Fruit fly (Drosophila melanogaster) whole organism, embryonic: ENCODE data around the gene Twdlalpha.
A peak's percentile ranks its signal among the peaks of the same experiment; 100 is the strongest.

Experiments used
- Ada2b ChIP-seq: fragments of 200-800 bp; sonication (Bioruptor generic); IDR thresholded peaks from 2 replicates; pipeline ENCODE4 v1.3.6; 2022; ENCODE audit warnings: missing biosample characterization, missing genetic modification characterization
- Awh ChIP-seq: fragments of 200-800 bp; sonication (Bioruptor generic); IDR thresholded peaks from 2 replicates; pipeline ENCODE4, ENCODE4 v1.3.6; 2022; ENCODE audit warnings: missing biosample characterization, missing genetic modification characterization
- CG11504 ChIP-seq: fragments of 200-800 bp; sonication (Bioruptor generic); optimal IDR thresholded peaks from 3 replicates; lab custom pipeline; 2019; ENCODE audit warnings: missing biosample characterization, mild to moderate bottlenecking, missing genetic modification characterization, moderate library complexity
- CG12071 ChIP-seq: fragments of 200-800 bp; sonication (Bioruptor generic); optimal IDR thresholded peaks from 3 replicates; lab custom pipeline; 2018; ENCODE audit warnings: missing biosample characterization, mild to moderate bottlenecking, missing genetic modification characterization
- CG12391 ChIP-seq: fragments of 200-800 bp; sonication (Bioruptor generic); optimal IDR thresholded peaks from 3 replicates; lab custom pipeline; 2018; ENCODE audit warnings: missing biosample characterization, mild to moderate bottlenecking, missing genetic modification characterization, moderate library complexity
- CG14014 ChIP-seq: fragments of 200-800 bp; sonication (Bioruptor generic); IDR thresholded peaks from 2 replicates; pipeline ENCODE4 v1.3.6; 2022; ENCODE audit warnings: missing biosample characterization, missing genetic modification characterization
- CG17186 ChIP-seq: fragments of 200-800 bp; sonication (Bioruptor generic); optimal IDR thresholded peaks from 3 replicates; lab custom pipeline; 2017; ENCODE audit warnings: missing biosample characterization, missing genetic modification reagents, missing genetic modification characterization
- CG17829 ChIP-seq: fragments of 200-800 bp; optimal IDR thresholded peaks from 2 replicates; lab custom pipeline; 2019; ENCODE audit warnings: missing biosample characterization, mild to moderate bottlenecking, missing genetic modification characterization, moderate library complexity
- CG18262 ChIP-seq: fragments of 200-800 bp; optimal IDR thresholded peaks from 3 replicates; lab custom pipeline; 2019; ENCODE audit warnings: missing biosample characterization, mild to moderate bottlenecking, missing genetic modification characterization, moderate library complexity
- CG2202 ChIP-seq: fragments of 200-800 bp; sonication (Bioruptor generic); optimal IDR thresholded peaks from 2 replicates; lab custom pipeline; 2018; ENCODE audit warnings: missing biosample characterization, mild to moderate bottlenecking, missing genetic modification characterization
- CG2712 ChIP-seq: fragments of 200-800 bp; optimal IDR thresholded peaks from 3 replicates; lab custom pipeline; 2019; ENCODE audit warnings: missing biosample characterization, mild to moderate bottlenecking, missing genetic modification characterization, moderate library complexity
- CG31224 ChIP-seq: fragments of 200-800 bp; sonication (Bioruptor generic); IDR thresholded peaks from 2 replicates; pipeline ENCODE4 v1.3.6; 2022; ENCODE audit warnings: missing biosample characterization, missing genetic modification characterization
- CG31441 ChIP-seq: fragments of 200-800 bp; sonication (Bioruptor generic); IDR thresholded peaks from 2 replicates; pipeline ENCODE4 v1.3.6; 2022; ENCODE audit warnings: missing biosample characterization, missing genetic modification characterization
- CG34224 ChIP-seq: fragments of 200-800 bp; sonication (Bioruptor generic); IDR thresholded peaks from 3 replicates; pipeline ENCODE4 v1.3.6; 2022; ENCODE audit warnings: missing biosample characterization, missing genetic modification characterization; ENCODE audit not compliant: partially characterized antibody
- CG4404 ChIP-seq: fragments of 200-800 bp; sonication (Bioruptor generic); IDR thresholded peaks from 2 replicates; pipeline ENCODE4 v1.3.6; 2022; ENCODE audit warnings: missing biosample characterization, missing genetic modification characterization
- CG6175 ChIP-seq: fragments of 200-800 bp; sonication (Bioruptor generic); IDR thresholded peaks from 3 replicates; pipeline ENCODE4 v1.3.6; 2022; ENCODE audit warnings: missing biosample characterization, missing genetic modification characterization
- CG7271 ChIP-seq: fragments of 200-800 bp; sonication (Bioruptor generic); optimal IDR thresholded peaks from 2 replicates; lab custom pipeline; 2018; ENCODE audit warnings: missing biosample characterization, mild to moderate bottlenecking, missing genetic modification characterization, moderate library complexity
- CG7839 ChIP-seq: fragments of 200-800 bp; sonication (Bioruptor generic); optimal IDR thresholded peaks from 3 replicates; lab custom pipeline; 2018; ENCODE audit warnings: missing biosample characterization, mild to moderate bottlenecking, missing genetic modification characterization, moderate library complexity
- CG8089 ChIP-seq: fragments of 200-800 bp; sonication (Bioruptor generic); optimal IDR thresholded peaks from 3 replicates; lab custom pipeline; 2016; ENCODE audit warnings: missing biosample characterization, missing genetic modification characterization
- CG9437 ChIP-seq: fragments of 200-800 bp; sonication (Bioruptor generic); optimal IDR thresholded peaks from 2 replicates; lab custom pipeline; 2018; ENCODE audit warnings: missing biosample characterization, mild to moderate bottlenecking, missing genetic modification characterization
- D19A ChIP-seq: fragments of 200-800 bp; optimal IDR thresholded peaks from 3 replicates; lab custom pipeline; 2019; ENCODE audit warnings: missing biosample characterization, mild to moderate bottlenecking, missing genetic modification characterization, moderate library complexity
- Dll ChIP-seq: fragments of 200-800 bp; sonication (Bioruptor generic); IDR thresholded peaks from 4 replicates; pipeline ENCODE4 v1.3.6; 2022; ENCODE audit warnings: missing biosample characterization, missing genetic modification characterization; ENCODE audit not compliant: partially characterized antibody
- Drgx ChIP-seq: fragments of 200-800 bp; sonication (Bioruptor generic); IDR thresholded peaks from 2 replicates; pipeline ENCODE4 v1.3.6; 2022; ENCODE audit warnings: missing biosample characterization, missing genetic modification characterization
- Ets65A ChIP-seq: fragments of 200-800 bp; sonication (Bioruptor generic); peaks from one replicate; lab custom pipeline; 2016; ENCODE audit warnings: missing biosample characterization, missing genetic modification characterization
- Med ChIP-seq: fragments of 200-800 bp; sonication (Bioruptor generic); peaks from one replicate; lab custom pipeline; 2016; ENCODE audit warnings: missing biosample characterization, missing genetic modification characterization, mild to moderate bottlenecking, inconsistent platforms, moderate library complexity
- NFAT ChIP-seq: fragments of 200-800 bp; sonication (Bioruptor generic); IDR thresholded peaks from 2 replicates; pipeline ENCODE4 v1.3.6; 2022; ENCODE audit warnings: missing biosample characterization, missing genetic modification characterization
- PHDP ChIP-seq: fragments of 200-800 bp; sonication (Bioruptor generic); optimal IDR thresholded peaks from 3 replicates; lab custom pipeline; 2018; ENCODE audit warnings: missing biosample characterization, mild to moderate bottlenecking, missing genetic modification characterization, moderate library complexity
- Ptx1 ChIP-seq: fragments of 200-800 bp; sonication (Bioruptor generic); IDR thresholded peaks from 2 replicates; pipeline ENCODE4 v1.3.6; 2022; ENCODE audit warnings: missing biosample characterization, missing genetic modification characterization
- Vsx1 ChIP-seq: fragments of 200-800 bp; sonication (Bioruptor generic); optimal IDR thresholded peaks from 2 replicates; lab custom pipeline; 2017; ENCODE audit warnings: missing biosample characterization, mild to moderate bottlenecking, missing genetic modification characterization, missing genetic modification reagents
- ase ChIP-seq: fragments of 200-800 bp; sonication (Bioruptor generic); IDR thresholded peaks from 3 replicates; pipeline ENCODE4 v1.3.6; 2022; ENCODE audit warnings: missing biosample characterization, missing genetic modification characterization
- ato ChIP-seq: fragments of 200-800 bp; sonication (Bioruptor generic); IDR thresholded peaks from 2 replicates; pipeline ENCODE4 v1.3.6; 2022; ENCODE audit warnings: missing biosample characterization, missing genetic modification characterization; ENCODE audit not compliant: partially characterized antibody
- chn ChIP-seq: fragments of 200-800 bp; sonication (Bioruptor generic); optimal IDR thresholded peaks from 2 replicates; lab custom pipeline; 2016; ENCODE audit warnings: missing biosample characterization, missing genetic modification characterization
- corto ChIP-seq: fragments of 200-800 bp; sonication (Bioruptor generic); optimal IDR thresholded peaks from 2 replicates; lab custom pipeline; 2016; ENCODE audit warnings: missing biosample characterization, mild to moderate bottlenecking, missing genetic modification characterization, moderate library complexity
- dmrt99B ChIP-seq: fragments of 200-800 bp; sonication (Bioruptor generic); optimal IDR thresholded peaks from 2 replicates; lab custom pipeline; 2018; ENCODE audit warnings: missing biosample characterization, mild to moderate bottlenecking, missing genetic modification characterization, moderate library complexity
- dysf ChIP-seq: fragments of 200-800 bp; sonication (Bioruptor generic); IDR thresholded peaks from 3 replicates; pipeline ENCODE4 v1.3.6; 2022; ENCODE audit warnings: missing biosample characterization, missing genetic modification characterization
- fru ChIP-seq: fragments of >200 bp; optimal IDR thresholded peaks from 2 replicates; lab custom pipeline; 2017
- gem ChIP-seq: fragments of 200-800 bp; sonication (Bioruptor generic); optimal IDR thresholded peaks from 2 replicates; lab custom pipeline; 2019; ENCODE audit warnings: missing biosample characterization, mild to moderate bottlenecking, missing genetic modification characterization, moderate library complexity
- grau ChIP-seq: fragments of 200-800 bp; optimal IDR thresholded peaks from 3 replicates; lab custom pipeline; 2019; ENCODE audit warnings: missing biosample characterization, mild to moderate bottlenecking, missing genetic modification characterization, moderate library complexity
- jigr1 ChIP-seq: fragments of 200-800 bp; sonication (Bioruptor generic); IDR thresholded peaks from 3 replicates; pipeline ENCODE4 v1.3.6; 2022; ENCODE audit warnings: missing biosample characterization, missing genetic modification characterization
- jing ChIP-seq: fragments of 200-800 bp; sonication (Bioruptor generic); optimal IDR thresholded peaks from 2 replicates; lab custom pipeline; 2018; ENCODE audit warnings: missing biosample characterization, mild to moderate bottlenecking, missing genetic modification characterization
- lbe ChIP-seq: fragments of 200-800 bp; sonication (Bioruptor generic); optimal IDR thresholded peaks from 2 replicates; lab custom pipeline; 2016; ENCODE audit warnings: missing biosample characterization, mild to moderate bottlenecking, missing genetic modification characterization
- mam ChIP-seq: fragments of 200-800 bp; sonication (Bioruptor generic); optimal IDR thresholded peaks from 3 replicates; lab custom pipeline; 2016; ENCODE audit warnings: missing biosample characterization, missing genetic modification characterization
- pros ChIP-seq: fragments of 200-800 bp; sonication (Bioruptor generic); optimal IDR thresholded peaks from 3 replicates; lab custom pipeline; 2019; ENCODE audit warnings: missing biosample characterization, mild to moderate bottlenecking, missing genetic modification characterization, moderate library complexity
- pzg ChIP-seq: fragments of 200-800 bp; sonication (Bioruptor generic); optimal IDR thresholded peaks from 3 replicates; lab custom pipeline; 2018; ENCODE audit warnings: missing biosample characterization, mild to moderate bottlenecking, missing genetic modification characterization, moderate library complexity
- row ChIP-seq: fragments of 200-800 bp; sonication (Bioruptor generic); IDR thresholded peaks from 3 replicates; pipeline ENCODE4 v1.3.6; 2022; ENCODE audit warnings: missing biosample characterization, missing genetic modification characterization
- sens ChIP-seq: fragments of 200-800 bp; sonication (Bioruptor generic); peaks from one replicate; lab custom pipeline; 2016; ENCODE audit warnings: missing biosample characterization, missing genetic modification characterization
- slbo ChIP-seq: fragments of 200-800 bp; sonication (Bioruptor generic); IDR thresholded peaks from 2 replicates; pipeline ENCODE4 v1.3.6; 2022; ENCODE audit warnings: missing biosample characterization, missing genetic modification characterization
- wdn ChIP-seq: fragments of 200-800 bp; sonication (Bioruptor generic); IDR thresholded peaks from 2 replicates; pipeline ENCODE4 v1.3.6; 2022; ENCODE audit warnings: missing biosample characterization, missing genetic modification characterization
- z ChIP-seq: fragments of 200-800 bp; sonication (Bioruptor generic); IDR thresholded peaks from 3 replicates; pipeline ENCODE4 v1.3.6; 2022; ENCODE audit warnings: missing biosample characterization, missing genetic modification characterization
- zfh1 ChIP-seq: fragments of 200-800 bp; sonication (Bioruptor generic); IDR thresholded peaks from 3 replicates; pipeline ENCODE4 v1.3.6; 2022; ENCODE audit warnings: missing biosample characterization, missing genetic modification characterization

The Twdlalpha gene

DNA sequence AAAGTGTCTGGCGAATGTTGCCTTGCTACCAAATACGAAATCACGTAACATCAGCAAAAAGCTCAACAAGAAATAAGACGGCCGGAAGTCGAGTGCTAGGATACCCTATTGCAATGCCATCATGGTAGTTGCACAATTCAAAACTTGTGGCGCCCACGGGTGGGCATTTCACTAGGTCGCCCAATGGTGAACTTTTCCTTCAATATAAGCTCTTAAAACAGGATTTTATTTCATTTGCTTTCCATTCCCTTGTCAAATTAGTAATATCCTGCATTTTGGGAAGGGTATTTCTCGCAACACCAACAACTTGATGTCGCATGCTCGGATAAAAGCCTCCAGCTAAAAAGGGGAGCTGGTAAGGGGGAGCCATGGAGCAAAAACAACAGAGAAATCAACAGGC is 18.9 kb downstream of the Twdlalpha start:
- TF ChIP-seq CG9437 (no peak), mam (GFP tag; lab: Kevin White, UChicago) (no peak), jing (GFP tag; lab: Kevin White, UChicago) (no peak), ase (0 out of 3 replicates have a peak, but pooled peaks have one; percentile 17), chn (GFP tag; lab: Kevin White, UChicago) (no peak), CG2202 (no peak), row (GFP tag; lab: Robert Waterston, UW) (0 out of 3 replicates have a peak, but pooled peaks have one; percentile 11), CG12391 (tag; lab: Kevin White, UChicago) (no peak), lbe (peak; percentile 43), CG7271 (tag; lab: Kevin White, UChicago) (no peak), D19A (tag; lab: Kevin White, UChicago) (peak; percentile 63), sens (GFP tag; lab: Kevin White, UChicago) (peak; percentile 34), Drgx (peak; percentile 61), wdn (GFP tag; lab: Robert Waterston, UW) (no peak), Ptx1 (GFP tag; lab: Robert Waterston, UW) (peak; percentile 12; the same call in 1 of the 2 replicates), Dll (GFP tag; lab: Robert Waterston, UW) (no peak), ato (GFP tag; lab: Robert Waterston, UW) (no peak)

dm6 chrX:16764955-16765354 is 22.3 kb downstream of the Twdlalpha start:
- TF ChIP-seq CG31224 (GFP tag; lab: Robert Waterston, UW) (no peak), gem (tag; lab: Kevin White, UChicago) (peak; percentile 12), CG17186 (no peak), row (GFP tag; lab: Robert Waterston, UW) (0 out of 3 replicates have a peak, but pooled peaks have one; percentile 14), sens (GFP tag; lab: Kevin White, UChicago) (peak; percentile 76), PHDP (no peak), CG6175 (GFP tag; lab: Robert Waterston, UW) (no peak), CG11504 (peak; percentile 14), pzg (GFP tag; lab: Kevin White, UChicago) (no peak), CG14014 (GFP tag; lab: Robert Waterston, UW) (no peak), CG31441 (GFP tag; lab: Robert Waterston, UW) (peak; percentile 35; the same call in 1 of the 2 replicates), Vsx1 (no peak), CG12071 (GFP tag; lab: Kevin White, UChicago) (no peak), Ptx1 (GFP tag; lab: Robert Waterston, UW) (0 out of 2 replicates have a peak, but pooled peaks have one; percentile 38), CG17829 (tag; lab: Kevin White, UChicago) (no peak), Drgx (peak; percentile 32; the same call in 1 of the 2 replicates), zfh1 (GFP tag; lab: Robert Waterston, UW) (0 out of 3 replicates have a peak, but pooled peaks have one; percentile 13), Med (GFP tag; lab: Kevin White, UChicago) (peak; percentile 80), CG34224 (GFP tag; lab: Robert Waterston, UW) (no peak), pros (GFP tag; lab: Kevin White, UChicago) (no peak), jigr1 (GFP tag; lab: Robert Waterston, UW) (no peak), Ada2b (0 out of 2 replicates have a peak, but pooled peaks have one; percentile 21), NFAT (no peak), CG2712 (tag; lab: Kevin White, UChicago) (peak; percentile 15), CG12391 (tag; lab: Kevin White, UChicago) (no peak), Ets65A (GFP tag; lab: Kevin White, UChicago) (peak; percentile 60), Awh (no peak), slbo (GFP tag; lab: Robert Waterston, UW) (no peak), dysf (GFP tag; lab: Robert Waterston, UW) (peak; percentile 26; the same call in 1 of the 3 replicates), CG8089 (GFP tag; lab: Kevin White, UChicago) (no peak), CG18262 (peak; percentile 6), corto (GFP tag; lab: Kevin White, UChicago) (no peak), CG4404 (no peak), z (GFP tag; lab: Robert Waterston, UW) (no peak), grau (peak; percentile 3), dmrt99B (tag; lab: Kevin White, UChicago) (peak; percentile 23), fru (lab: Kevin White, UChicago) (no peak), CG7839 (tag; lab: Kevin White, UChicago) (peak; percentile 18)
